Fruit fly (Drosophila melanogaster) whole organism, embryonic: ENCODE data around the gene Tmtc4.
A peak's percentile ranks its signal among the peaks of the same experiment; 100 is the strongest.

Experiments used
- Awh ChIP-seq: fragments of 200-800 bp; sonication (Bioruptor generic); IDR thresholded peaks from 2 replicates; pipeline ENCODE4, ENCODE4 v1.3.6; 2022; ENCODE audit warnings: missing biosample characterization, missing genetic modification characterization
- BEAF-32 ChIP-seq: fragments of 200-800 bp; sonication (Bioruptor generic); optimal IDR thresholded peaks from 3 replicates; lab custom pipeline; 2017; ENCODE audit warnings: missing biosample characterization, missing genetic modification characterization, mild to moderate bottlenecking, moderate library complexity, missing genetic modification reagents
- C15 ChIP-seq: fragments of 200-800 bp; sonication (Bioruptor generic); IDR thresholded peaks from 3 replicates; pipeline ENCODE4 v1.3.6; 2022; ENCODE audit warnings: missing biosample characterization, missing genetic modification characterization
- CG10462 ChIP-seq: fragments of 200-800 bp; sonication (Bioruptor generic); optimal IDR thresholded peaks from 2 replicates; lab custom pipeline; 2016; ENCODE audit warnings: missing biosample characterization, missing genetic modification characterization
- CG10565 ChIP-seq: fragments of 200-800 bp; sonication (Bioruptor generic); optimal IDR thresholded peaks from 3 replicates; lab custom pipeline; 2016; ENCODE audit warnings: missing biosample characterization, mild to moderate bottlenecking, missing genetic modification characterization
- CG11456 ChIP-seq: fragments of 200-800 bp; sonication (Bioruptor generic); IDR thresholded peaks from 3 replicates; pipeline ENCODE4 v1.3.6; 2022; ENCODE audit warnings: missing biosample characterization, missing genetic modification characterization
- CG12744 ChIP-seq: fragments of 200-800 bp; sonication (Bioruptor generic); optimal IDR thresholded peaks from 2 replicates; lab custom pipeline; 2016; ENCODE audit warnings: missing biosample characterization, missing genetic modification characterization
- CG13775 ChIP-seq: fragments of 200-800 bp; sonication (Bioruptor generic); optimal IDR thresholded peaks from 3 replicates; lab custom pipeline; 2017; ENCODE audit warnings: missing biosample characterization, mild to moderate bottlenecking, missing genetic modification characterization
- CG1647 ChIP-seq: fragments of 200-800 bp; sonication (Bioruptor generic); optimal IDR thresholded peaks from 3 replicates; lab custom pipeline; 2016; ENCODE audit warnings: missing biosample characterization, missing genetic modification characterization
- CG17612 ChIP-seq: fragments of 200-800 bp; sonication (Bioruptor generic); IDR thresholded peaks from 2 replicates; pipeline ENCODE4 v1.3.6; 2022; ENCODE audit warnings: missing biosample characterization, missing genetic modification characterization
- CG17802 ChIP-seq: fragments of 200-800 bp; sonication (Bioruptor generic); optimal IDR thresholded peaks from 2 replicates; lab custom pipeline; 2018; ENCODE audit warnings: missing biosample characterization, mild to moderate bottlenecking, missing genetic modification characterization, moderate library complexity
- CG18262 ChIP-seq: fragments of 200-800 bp; optimal IDR thresholded peaks from 3 replicates; lab custom pipeline; 2019; ENCODE audit warnings: missing biosample characterization, mild to moderate bottlenecking, missing genetic modification characterization, moderate library complexity
- CG3065 ChIP-seq: fragments of 200-800 bp; sonication (Bioruptor generic); optimal IDR thresholded peaks from 2 replicates; lab custom pipeline; 2016; ENCODE audit warnings: missing biosample characterization, missing genetic modification characterization
- CG4360 ChIP-seq: fragments of 200-800 bp; sonication (Bioruptor generic); IDR thresholded peaks from 2 replicates; pipeline ENCODE4 v1.3.6; 2022; ENCODE audit warnings: missing biosample characterization, missing genetic modification characterization
- CG6175 ChIP-seq: fragments of 200-800 bp; sonication (Bioruptor generic); IDR thresholded peaks from 3 replicates; pipeline ENCODE4 v1.3.6; 2022; ENCODE audit warnings: missing biosample characterization, missing genetic modification characterization
- CG6654 ChIP-seq: fragments of 200-800 bp; sonication (Bioruptor generic); optimal IDR thresholded peaks from 2 replicates; lab custom pipeline; 2017; ENCODE audit warnings: missing biosample characterization, mild to moderate bottlenecking, missing genetic modification characterization
- CG6689 ChIP-seq: fragments of 200-800 bp; sonication (Bioruptor generic); IDR thresholded peaks from 2 replicates; pipeline ENCODE4 v1.3.6; 2022; ENCODE audit warnings: missing biosample characterization, missing genetic modification characterization
- CG7928 ChIP-seq: fragments of 200-800 bp; sonication (Bioruptor generic); optimal IDR thresholded peaks from 2 replicates; lab custom pipeline; 2017; ENCODE audit warnings: missing biosample characterization, mild to moderate bottlenecking, missing genetic modification characterization
- CG7963 ChIP-seq: fragments of 200-800 bp; sonication (Bioruptor generic); IDR thresholded peaks from 3 replicates; pipeline ENCODE4 v1.3.6; 2022; ENCODE audit warnings: missing biosample characterization, missing genetic modification characterization; ENCODE audit not compliant: partially characterized antibody
- CG8089 ChIP-seq: fragments of 200-800 bp; sonication (Bioruptor generic); optimal IDR thresholded peaks from 3 replicates; lab custom pipeline; 2016; ENCODE audit warnings: missing biosample characterization, missing genetic modification characterization
- CG8290 ChIP-seq, 3 experiments: fragments of 200-800 bp; sonication (Bioruptor generic); optimal IDR thresholded peaks; 2 replicates each; lab custom pipeline; 2016 to 2019; ENCODE audit warnings: missing biosample characterization in 3 of 3, missing genetic modification characterization in 3 of 3, mild to moderate bottlenecking in 2 of 3, moderate library complexity in 1 of 3
- Doc3 ChIP-seq: fragments of 200-800 bp; sonication (Bioruptor generic); IDR thresholded peaks from 3 replicates; pipeline ENCODE4 v1.3.6; 2022; ENCODE audit warnings: missing biosample characterization, missing genetic modification characterization; ENCODE audit not compliant: partially characterized antibody
- Dref ChIP-seq: fragments of 200-800 bp; sonication (Bioruptor generic); IDR thresholded peaks from 2 replicates; pipeline ENCODE4 v1.3.6; 2022; ENCODE audit warnings: missing biosample characterization, missing genetic modification characterization
- Fer3 ChIP-seq: fragments of 200-800 bp; sonication (Bioruptor generic); optimal IDR thresholded peaks from 2 replicates; lab custom pipeline; 2018; ENCODE audit warnings: missing biosample characterization, mild to moderate bottlenecking, missing genetic modification characterization, moderate library complexity
- Hr3 ChIP-seq: fragments of 200-800 bp; sonication (Bioruptor generic); optimal IDR thresholded peaks from 3 replicates; lab custom pipeline; 2016; ENCODE audit warnings: missing biosample characterization, missing genetic modification characterization
- Kr ChIP-seq: fragments of 200-800 bp; sonication (Bioruptor generic); optimal IDR thresholded peaks from 2 replicates; lab custom pipeline; 2017; ENCODE audit warnings: missing biosample characterization, mild to moderate bottlenecking, missing genetic modification characterization
- MESR4 ChIP-seq: fragments of 200-800 bp; sonication (Bioruptor generic); optimal IDR thresholded peaks from 2 replicates; lab custom pipeline; 2018; ENCODE audit warnings: missing biosample characterization, mild to moderate bottlenecking, missing genetic modification characterization, moderate library complexity
- NFAT ChIP-seq: fragments of 200-800 bp; sonication (Bioruptor generic); IDR thresholded peaks from 2 replicates; pipeline ENCODE4 v1.3.6; 2022; ENCODE audit warnings: missing biosample characterization, missing genetic modification characterization
- Sox100B ChIP-seq: fragments of 200-800 bp; sonication (Bioruptor generic); optimal IDR thresholded peaks from 3 replicates; lab custom pipeline; 2018; ENCODE audit warnings: missing biosample characterization, mild to moderate bottlenecking, missing genetic modification characterization
- Sry-δ ChIP-seq: fragments of 200-800 bp; sonication (Bioruptor generic); optimal IDR thresholded peaks from 2 replicates; lab custom pipeline; 2016; ENCODE audit warnings: missing biosample characterization, missing genetic modification characterization
- ab ChIP-seq: fragments of 200-800 bp; sonication (Bioruptor generic); optimal IDR thresholded peaks from 2 replicates; lab custom pipeline; 2016; ENCODE audit warnings: missing biosample characterization, missing genetic modification characterization
- amos ChIP-seq: fragments of 200-800 bp; sonication (Bioruptor generic); IDR thresholded peaks from 2 replicates; pipeline ENCODE4 v1.3.6; 2022; ENCODE audit warnings: missing biosample characterization, missing genetic modification characterization; ENCODE audit not compliant: partially characterized antibody
- ap ChIP-seq: fragments of 200-800 bp; sonication (Bioruptor generic); IDR thresholded peaks from 2 replicates; pipeline ENCODE4 v1.3.6; 2022; ENCODE audit warnings: missing biosample characterization, missing genetic modification characterization
- croc ChIP-seq: fragments of 200-800 bp; sonication (Bioruptor generic); conservative IDR thresholded peaks from 3 replicates; pipeline ENCODE4 v1.3.6; 2022; ENCODE audit warnings: missing biosample characterization, missing genetic modification characterization
- crol ChIP-seq: fragments of 200-800 bp; sonication (Bioruptor generic); IDR thresholded peaks from 2 replicates; pipeline ENCODE4 v1.3.6; 2022; ENCODE audit warnings: missing biosample characterization, missing genetic modification characterization
- fd64A ChIP-seq: fragments of 200-800 bp; sonication (Bioruptor generic); optimal IDR thresholded peaks from 3 replicates; lab custom pipeline; 2018; ENCODE audit warnings: missing biosample characterization, mild to moderate bottlenecking, missing genetic modification characterization
- ind ChIP-seq: fragments of 200-800 bp; sonication (Bioruptor generic); optimal IDR thresholded peaks from 3 replicates; lab custom pipeline; 2016; ENCODE audit warnings: missing biosample characterization, missing genetic modification characterization
- jing ChIP-seq: fragments of 200-800 bp; sonication (Bioruptor generic); optimal IDR thresholded peaks from 2 replicates; lab custom pipeline; 2018; ENCODE audit warnings: missing biosample characterization, mild to moderate bottlenecking, missing genetic modification characterization
- jumu ChIP-seq: fragments of 200-800 bp; sonication (Bioruptor generic); optimal IDR thresholded peaks from 3 replicates; lab custom pipeline; 2016; ENCODE audit warnings: missing biosample characterization, missing genetic modification characterization
- nerfin-2 ChIP-seq: fragments of 200-800 bp; sonication (Bioruptor generic); IDR thresholded peaks from 2 replicates; pipeline ENCODE4 v1.3.6; 2022; ENCODE audit warnings: missing biosample characterization, missing genetic modification characterization; ENCODE audit not compliant: partially characterized antibody
- nmo ChIP-seq: fragments of 200-800 bp; sonication (Bioruptor generic); optimal IDR thresholded peaks from 2 replicates; lab custom pipeline; 2018; ENCODE audit warnings: missing biosample characterization, mild to moderate bottlenecking, missing genetic modification characterization, moderate library complexity
- prd ChIP-seq, 3 experiments: fragments of >200 bp in 2 of 3; fragments of 200-800 bp in 1 of 3; sonication (Bioruptor generic) in 1 of 3; optimal IDR thresholded peaks in 2 of 3; IDR thresholded peaks in 1 of 3; 2 replicates in 2 of 3; 3 replicates in 1 of 3; pipeline versions ENCODE4 v1.3.6 to Lab custom; 2017 to 2022; ENCODE audit warnings: missing biosample characterization in 1 of 3, missing genetic modification characterization in 1 of 3
- sna ChIP-seq: fragments of 200-800 bp; sonication (Bioruptor generic); IDR thresholded peaks from 2 replicates; pipeline ENCODE4 v1.3.6; 2022; ENCODE audit warnings: missing biosample characterization, missing genetic modification characterization; ENCODE audit not compliant: partially characterized antibody
- so ChIP-seq: fragments of 200-800 bp; sonication (Bioruptor generic); IDR thresholded peaks from 3 replicates; pipeline ENCODE4 v1.3.6; 2022; ENCODE audit warnings: missing biosample characterization, missing genetic modification characterization
- stc ChIP-seq: fragments of 200-800 bp; sonication (Bioruptor generic); IDR thresholded peaks from 2 replicates; pipeline ENCODE4 v1.3.6; 2022; ENCODE audit warnings: missing biosample characterization, missing genetic modification characterization
- stwl ChIP-seq: fragments of 200-800 bp; sonication (Bioruptor generic); optimal IDR thresholded peaks from 3 replicates; lab custom pipeline; 2018; ENCODE audit warnings: missing biosample characterization, mild to moderate bottlenecking, missing genetic modification characterization, moderate library complexity
- toy ChIP-seq: fragments of 200-800 bp; sonication (Bioruptor generic); IDR thresholded peaks from 2 replicates; pipeline ENCODE4 v1.3.6; 2022; ENCODE audit warnings: missing biosample characterization, missing genetic modification characterization
- twi ChIP-seq: fragments of 200-800 bp; optimal IDR thresholded peaks from 2 replicates; lab custom pipeline; 2019; ENCODE audit warnings: missing biosample characterization, mild to moderate bottlenecking, missing genetic modification characterization, moderate library complexity
- tx ChIP-seq: fragments of 200-800 bp; sonication (Bioruptor generic); optimal IDR thresholded peaks from 2 replicates; lab custom pipeline; 2016; ENCODE audit warnings: missing biosample characterization, missing genetic modification characterization
- vfl ChIP-seq: fragments of 200-800 bp; sonication (Bioruptor generic); optimal IDR thresholded peaks from 2 replicates; lab custom pipeline; 2016; ENCODE audit warnings: missing biosample characterization, missing genetic modification characterization
- wdn ChIP-seq: fragments of 200-800 bp; sonication (Bioruptor generic); IDR thresholded peaks from 2 replicates; pipeline ENCODE4 v1.3.6; 2022; ENCODE audit warnings: missing biosample characterization, missing genetic modification characterization

Gene Tmtc4

dm6 chr3R:15366839-15367238, 15.8 kb downstream of the Tmtc4 start (continued):
- TF ChIP-seq ind (no peak), CG17802 (no peak), CG17612 (GFP tag; lab: Robert Waterston, UW) (no peak), prd (optimal IDR thresholded peaks at IDR 0.05; lab: Kevin White, UChicago) (no peak), prd (GFP tag; IDR thresholded peaks at IDR 0.05; lab: Robert Waterston, UW) (peak; percentile 40; the same call in 2 of the 3 replicates), MESR4 (GFP tag; lab: Kevin White, UChicago) (no peak), so (GFP tag; lab: Robert Waterston, UW) (0 out of 3 replicates have a peak, but pooled peaks have one; percentile 51), CG8290 (GFP tag; optimal IDR thresholded peaks at IDR 0.05; lab: Kevin White, UChicago) (no peak), CG8290 (tag; optimal IDR thresholded peaks at IDR 0.05; lab: Kevin White, UChicago) (no peak), Fer3 (tag; lab: Kevin White, UChicago) (no peak), CG8089 (GFP tag; lab: Kevin White, UChicago) (no peak), amos (GFP tag; lab: Robert Waterston, UW) (no peak), CG10565 (no peak), ab (no peak), twi (no peak), fd64A (no peak), Awh (no peak), CG4360 (no peak), croc (GFP tag; lab: Robert Waterston, UW) (no peak), Sox100B (no peak), sna (GFP tag; lab: Robert Waterston, UW) (no peak), Doc3 (no peak), NFAT (GFP tag; lab: Robert Waterston, UW) (no peak), CG6689 (GFP tag; lab: Robert Waterston, UW) (0 out of 2 replicates have a peak, but pooled peaks have one; percentile 29), C15 (GFP tag; lab: Robert Waterston, UW) (no peak), BEAF-32 (no peak), wdn (GFP tag; lab: Robert Waterston, UW) (no peak), CG3065 (GFP tag; lab: Kevin White, UChicago) (no peak), CG13775 (GFP tag; lab: Kevin White, UChicago) (no peak), CG10462 (GFP tag; lab: Kevin White, UChicago) (no peak), nmo (peak; percentile 31), Sry-δ (GFP tag; lab: Kevin White, UChicago) (no peak), jumu (GFP tag; lab: Kevin White, UChicago) (no peak), CG7963 (GFP tag; lab: Robert Waterston, UW) (no peak), CG18262 (tag; lab: Kevin White, UChicago) (peak; percentile 47), CG6654 (GFP tag; lab: Kevin White, UChicago) (no peak), vfl (no peak), CG1647 (GFP tag; lab: Kevin White, UChicago) (no peak), CG6175 (GFP tag; lab: Robert Waterston, UW) (no peak), Hr3 (GFP tag; lab: Kevin White, UChicago) (peak; percentile 11), ap (no peak), tx (GFP tag; lab: Kevin White, UChicago) (no peak), jing (no peak), stc (GFP tag; lab: Robert Waterston, UW) (0 out of 2 replicates have a peak, but pooled peaks have one; percentile 27), toy (GFP tag; lab: Robert Waterston, UW) (no peak), stwl (tag; lab: Kevin White, UChicago) (no peak), Dref (no peak), crol (GFP tag; lab: Robert Waterston, UW) (no peak), CG7928 (GFP tag; lab: Kevin White, UChicago) (no peak), nerfin-2 (GFP tag; lab: Robert Waterston, UW) (no peak), CG12744 (no peak), Kr (GFP tag; lab: Kevin White, UChicago) (no peak), CG11456 (GFP tag; lab: Robert Waterston, UW) (no peak)
